Fruit fly (Drosophila melanogaster) whole organism, embryonic: ENCODE measurements around the gene tinc.

Experiments used
- Blimp-1 ChIP-seq: fragments of 200-800 bp; sonication (Bioruptor generic); optimal IDR thresholded peaks from 3 replicates; lab custom pipeline; 2018; ENCODE audit warnings: missing biosample characterization, missing genetic modification characterization, mild to moderate bottlenecking, moderate library complexity, missing genetic modification reagents
- CG11085 ChIP-seq: fragments of 200-800 bp; sonication (Bioruptor generic); IDR thresholded peaks from 2 replicates; pipeline ENCODE4 v1.3.6; 2022; ENCODE audit warnings: missing biosample characterization, missing genetic modification characterization
- CG12391 ChIP-seq: fragments of 200-800 bp; sonication (Bioruptor generic); optimal IDR thresholded peaks from 3 replicates; lab custom pipeline; 2018; ENCODE audit warnings: missing biosample characterization, mild to moderate bottlenecking, missing genetic modification characterization, moderate library complexity
- CG13424 ChIP-seq: fragments of 200-800 bp; sonication (Bioruptor generic); optimal IDR thresholded peaks from 2 replicates; lab custom pipeline; 2019; ENCODE audit warnings: missing biosample characterization, mild to moderate bottlenecking, missing genetic modification characterization, moderate library complexity
- CG14014 ChIP-seq: fragments of 200-800 bp; sonication (Bioruptor generic); IDR thresholded peaks from 2 replicates; pipeline ENCODE4 v1.3.6; 2022; ENCODE audit warnings: missing biosample characterization, missing genetic modification characterization
- CG15601 ChIP-seq: fragments of 200-800 bp; sonication (Bioruptor generic); optimal IDR thresholded peaks from 3 replicates; lab custom pipeline; 2019; ENCODE audit warnings: missing biosample characterization, mild to moderate bottlenecking, missing genetic modification characterization, moderate library complexity
- CG1603 ChIP-seq: fragments of 200-800 bp; sonication (Bioruptor generic); optimal IDR thresholded peaks from 2 replicates; lab custom pipeline; 2019; ENCODE audit warnings: missing biosample characterization, mild to moderate bottlenecking, missing genetic modification characterization, moderate library complexity
- CG16863 ChIP-seq: fragments of 200-800 bp; sonication (Bioruptor generic); optimal IDR thresholded peaks from 3 replicates; lab custom pipeline; 2016; ENCODE audit warnings: missing biosample characterization, missing genetic modification characterization
- CG2712 ChIP-seq: fragments of 200-800 bp; optimal IDR thresholded peaks from 3 replicates; lab custom pipeline; 2019; ENCODE audit warnings: missing biosample characterization, mild to moderate bottlenecking, missing genetic modification characterization, moderate library complexity
- CG31441 ChIP-seq: fragments of 200-800 bp; sonication (Bioruptor generic); IDR thresholded peaks from 2 replicates; pipeline ENCODE4 v1.3.6; 2022; ENCODE audit warnings: missing biosample characterization, missing genetic modification characterization
- CG32532 ChIP-seq: fragments of 200-800 bp; sonication (Bioruptor generic); IDR thresholded peaks from 2 replicates; pipeline ENCODE4 v1.3.6; 2022; ENCODE audit warnings: missing biosample characterization, missing genetic modification characterization
- CG4328 ChIP-seq: fragments of 200-800 bp; sonication (Bioruptor generic); optimal IDR thresholded peaks from 3 replicates; lab custom pipeline; 2017; ENCODE audit warnings: missing biosample characterization, missing genetic modification reagents, missing genetic modification characterization
- CG7556 ChIP-seq: fragments of 200-800 bp; sonication (Bioruptor generic); optimal IDR thresholded peaks from 2 replicates; lab custom pipeline; 2017; ENCODE audit warnings: missing biosample characterization, mild to moderate bottlenecking, missing genetic modification characterization
- CG7839 ChIP-seq: fragments of 200-800 bp; sonication (Bioruptor generic); optimal IDR thresholded peaks from 3 replicates; lab custom pipeline; 2018; ENCODE audit warnings: missing biosample characterization, mild to moderate bottlenecking, missing genetic modification characterization, moderate library complexity
- CG7987 ChIP-seq: fragments of 200-800 bp; sonication (Bioruptor generic); optimal IDR thresholded peaks from 2 replicates; lab custom pipeline; 2018; ENCODE audit warnings: missing biosample characterization, mild to moderate bottlenecking, missing genetic modification characterization, moderate library complexity
- CG8089 ChIP-seq: fragments of 200-800 bp; sonication (Bioruptor generic); optimal IDR thresholded peaks from 3 replicates; lab custom pipeline; 2016; ENCODE audit warnings: missing biosample characterization, missing genetic modification characterization
- CG8281 ChIP-seq: fragments of 200-800 bp; sonication (Bioruptor generic); optimal IDR thresholded peaks from 2 replicates; lab custom pipeline; 2018; ENCODE audit warnings: missing biosample characterization, mild to moderate bottlenecking, missing genetic modification characterization, moderate library complexity
- CG9215 ChIP-seq: fragments of 200-800 bp; sonication (Bioruptor generic); IDR thresholded peaks from 2 replicates; pipeline ENCODE4 v1.3.6; 2022; ENCODE audit warnings: missing biosample characterization, missing genetic modification characterization
- CG9727 ChIP-seq: fragments of 200-800 bp; sonication (Bioruptor generic); optimal IDR thresholded peaks from 3 replicates; lab custom pipeline; 2017; ENCODE audit warnings: missing biosample characterization, mild to moderate bottlenecking, missing genetic modification characterization
- CHES-1-like ChIP-seq: fragments of 200-800 bp; sonication (Bioruptor generic); optimal IDR thresholded peaks from 2 replicates; lab custom pipeline; 2016; ENCODE audit warnings: missing biosample characterization, missing genetic modification characterization
- CoRest ChIP-seq: fragments of 200-800 bp; sonication (Bioruptor generic); optimal IDR thresholded peaks from 3 replicates; lab custom pipeline; 2018; ENCODE audit warnings: missing biosample characterization, mild to moderate bottlenecking, missing genetic modification characterization, moderate library complexity
- Fer3 ChIP-seq: fragments of 200-800 bp; sonication (Bioruptor generic); optimal IDR thresholded peaks from 2 replicates; lab custom pipeline; 2018; ENCODE audit warnings: missing biosample characterization, mild to moderate bottlenecking, missing genetic modification characterization, moderate library complexity
- HLHmδ ChIP-seq: fragments of 200-800 bp; sonication (Bioruptor generic); optimal IDR thresholded peaks from 2 replicates; lab custom pipeline; 2018; ENCODE audit warnings: missing biosample characterization, mild to moderate bottlenecking, missing genetic modification characterization, moderate library complexity
- Hey ChIP-seq: fragments of 200-800 bp; sonication (Bioruptor generic); optimal IDR thresholded peaks from 3 replicates; lab custom pipeline; 2018; ENCODE audit warnings: missing biosample characterization, mild to moderate bottlenecking, missing genetic modification characterization
- PHDP ChIP-seq: fragments of 200-800 bp; sonication (Bioruptor generic); optimal IDR thresholded peaks from 3 replicates; lab custom pipeline; 2018; ENCODE audit warnings: missing biosample characterization, mild to moderate bottlenecking, missing genetic modification characterization, moderate library complexity
- Rx ChIP-seq: fragments of 200-800 bp; sonication (Bioruptor generic); IDR thresholded peaks from 2 replicates; pipeline ENCODE4 v1.3.6; 2022; ENCODE audit warnings: missing biosample characterization, missing genetic modification characterization
- Sox100B ChIP-seq: fragments of 200-800 bp; sonication (Bioruptor generic); optimal IDR thresholded peaks from 3 replicates; lab custom pipeline; 2018; ENCODE audit warnings: missing biosample characterization, mild to moderate bottlenecking, missing genetic modification characterization
- Sry-β ChIP-seq: fragments of 200-800 bp; sonication (Bioruptor generic); optimal IDR thresholded peaks from 2 replicates; lab custom pipeline; 2018; ENCODE audit warnings: missing biosample characterization, mild to moderate bottlenecking, missing genetic modification characterization, moderate library complexity
- Xrp1 ChIP-seq: fragments of 200-800 bp; sonication (Bioruptor generic); IDR thresholded peaks from 2 replicates; pipeline ENCODE4 v1.3.6; 2022; ENCODE audit warnings: missing biosample characterization, missing genetic modification characterization
- ap ChIP-seq: fragments of 200-800 bp; sonication (Bioruptor generic); IDR thresholded peaks from 2 replicates; pipeline ENCODE4 v1.3.6; 2022; ENCODE audit warnings: missing biosample characterization, missing genetic modification characterization
- bsh ChIP-seq, 2 experiments: fragments of 200-800 bp; sonication (Bioruptor generic); optimal IDR thresholded peaks; 2 replicates each; lab custom pipeline; 2017 to 2018; ENCODE audit warnings: mild to moderate bottlenecking in 2 of 2, missing biosample characterization in 2 of 2, missing genetic modification characterization in 2 of 2, moderate library complexity in 1 of 2
- caup ChIP-seq: fragments of 200-800 bp; sonication (Bioruptor generic); optimal IDR thresholded peaks from 3 replicates; lab custom pipeline; 2017; ENCODE audit warnings: missing biosample characterization, mild to moderate bottlenecking, missing genetic modification characterization, moderate library complexity; ENCODE audit not compliant: severe bottlenecking
- chm ChIP-seq: fragments of 200-800 bp; sonication (Bioruptor generic); IDR thresholded peaks from 2 replicates; pipeline ENCODE4 v1.3.6; 2022; ENCODE audit warnings: missing biosample characterization, missing genetic modification characterization
- dmrt99B ChIP-seq: fragments of 200-800 bp; sonication (Bioruptor generic); optimal IDR thresholded peaks from 2 replicates; lab custom pipeline; 2018; ENCODE audit warnings: missing biosample characterization, mild to moderate bottlenecking, missing genetic modification characterization, moderate library complexity
- gsb-n ChIP-seq: fragments of 200-800 bp; sonication (Bioruptor generic); optimal IDR thresholded peaks from 3 replicates; lab custom pipeline; 2018; ENCODE audit warnings: missing biosample characterization, mild to moderate bottlenecking, missing genetic modification characterization
- hkb ChIP-seq, 2 experiments: fragments of 200-800 bp in 1 of 2; fragments of >200 bp in 1 of 2; sonication (Bioruptor generic) in 1 of 2; IDR thresholded peaks in 1 of 2; optimal IDR thresholded peaks in 1 of 2; 2 replicates each; pipeline versions ENCODE4 v1.3.6 to Lab custom; 2017 to 2022; ENCODE audit warnings: missing biosample characterization in 1 of 2, missing genetic modification characterization in 1 of 2
- lola ChIP-seq, 3 experiments: fragments of >200 bp in 2 of 3; fragments of 200-800 bp in 1 of 3; sonication (Bioruptor generic) in 1 of 3; optimal IDR thresholded peaks; 2 replicates each; lab custom pipeline; 2017 to 2019; ENCODE audit warnings: missing biosample characterization in 3 of 3, missing genetic modification characterization in 3 of 3, mild to moderate bottlenecking in 1 of 3, moderate library complexity in 1 of 3
- odd ChIP-seq: fragments of 200-800 bp; sonication (Bioruptor generic); optimal IDR thresholded peaks from 2 replicates; lab custom pipeline; 2017; ENCODE audit warnings: missing biosample characterization, mild to moderate bottlenecking, missing genetic modification characterization
- onecut ChIP-seq: fragments of 200-800 bp; sonication (Bioruptor generic); IDR thresholded peaks from 2 replicates; pipeline ENCODE4 v1.3.6; 2022; ENCODE audit warnings: missing biosample characterization, missing genetic modification characterization
- org-1 ChIP-seq: fragments of 200-800 bp; sonication (Bioruptor generic); optimal IDR thresholded peaks from 2 replicates; lab custom pipeline; 2017; ENCODE audit warnings: missing biosample characterization, missing genetic modification characterization
- p53 ChIP-seq: fragments of 200-800 bp; sonication (Bioruptor generic); optimal IDR thresholded peaks from 2 replicates; lab custom pipeline; 2016; ENCODE audit warnings: missing biosample characterization, missing genetic modification characterization
- pan ChIP-seq, 4 experiments: fragments of >200 bp in 3 of 4; fragments of 200-800 bp in 1 of 4; sonication (Bioruptor generic) in 1 of 4; optimal IDR thresholded peaks in 3 of 4; IDR thresholded peaks in 1 of 4; 2 replicates each; pipeline versions ENCODE4 v1.3.6 to Lab custom; 2017 to 2022; ENCODE audit warnings: missing biosample characterization in 2 of 4, missing genetic modification characterization in 2 of 4, mixed read lengths in 1 of 4
- sc ChIP-seq, 3 experiments: fragments of >200 bp in 2 of 3; fragments of 200-800 bp in 1 of 3; sonication (Bioruptor generic) in 1 of 3; optimal IDR thresholded peaks; 2 replicates in 2 of 3; 3 replicates in 1 of 3; lab custom pipeline; 2017; ENCODE audit warnings: mild to moderate bottlenecking in 1 of 3, missing biosample characterization in 1 of 3, missing genetic modification characterization in 1 of 3, missing genetic modification reagents in 1 of 3
- sim ChIP-seq: fragments of 200-800 bp; sonication (Bioruptor generic); IDR thresholded peaks from 2 replicates; pipeline ENCODE4 v1.3.6; 2022; ENCODE audit warnings: missing biosample characterization, missing genetic modification characterization
- so ChIP-seq: fragments of 200-800 bp; sonication (Bioruptor generic); IDR thresholded peaks from 3 replicates; pipeline ENCODE4 v1.3.6; 2022; ENCODE audit warnings: missing biosample characterization, missing genetic modification characterization
- sqz ChIP-seq: fragments of 200-800 bp; sonication (Bioruptor generic); optimal IDR thresholded peaks from 3 replicates; lab custom pipeline; 2018; ENCODE audit warnings: missing biosample characterization, mild to moderate bottlenecking, missing genetic modification characterization
- unc-4 ChIP-seq: fragments of 200-800 bp; sonication (Bioruptor generic); IDR thresholded peaks from 2 replicates; pipeline ENCODE4 v1.3.6; 2022; ENCODE audit warnings: missing biosample characterization, missing genetic modification characterization; ENCODE audit not compliant: partially characterized antibody
- z ChIP-seq: fragments of 200-800 bp; sonication (Bioruptor generic); IDR thresholded peaks from 3 replicates; pipeline ENCODE4 v1.3.6; 2022; ENCODE audit warnings: missing biosample characterization, missing genetic modification characterization

The tinc gene

dm6 chr3R:17828653-17829052, 17.3 kb downstream of the tinc start (continued):
- TF ChIP-seq unc-4 (no peak), Sox100B (GFP tag; lab: Kevin White, UChicago) (peak; percentile 6), gsb-n (tag; lab: Kevin White, UChicago) (peak; percentile 16), PHDP (tag; lab: Kevin White, UChicago) (peak; percentile 50), Rx (no peak), hkb (optimal IDR thresholded peaks at IDR 0.05; lab: Kevin White, UChicago) (no peak), hkb (GFP tag; IDR thresholded peaks at IDR 0.05; lab: Robert Waterston, UW) (peak; percentile 25; the same call in 1 of the 2 replicates), CG8281 (tag; lab: Kevin White, UChicago) (peak; percentile 73), CG15601 (tag; lab: Kevin White, UChicago) (peak; percentile 57), p53 (GFP tag; lab: Kevin White, UChicago) (no peak), odd (GFP tag; lab: Kevin White, UChicago) (peak; percentile 60), HLHmδ (GFP tag; lab: Kevin White, UChicago) (peak; percentile 56), ap (no peak), CG1603 (tag; lab: Kevin White, UChicago) (peak; percentile 46), CG7839 (tag; lab: Kevin White, UChicago) (peak; percentile 1), CG9215 (no peak), CHES-1-like (GFP tag; lab: Kevin White, UChicago) (no peak), pan (optimal IDR thresholded peaks at IDR 0.05; lab: Kevin White, UChicago) (no peak), pan (GFP tag; optimal IDR thresholded peaks at IDR 0.05 in 1 of 2, IDR thresholded peaks at IDR 0.05 in 1 of 2) (no peak), CG2712 (tag; lab: Kevin White, UChicago) (peak; percentile 16), z (GFP tag; lab: Robert Waterston, UW) (no peak), Sry-β (GFP tag; lab: Kevin White, UChicago) (peak; percentile 18), Fer3 (no peak), CG9727 (GFP tag; lab: Kevin White, UChicago) (peak; percentile 16), onecut (GFP tag; lab: Robert Waterston, UW) (peak; percentile 44), CG14014 (GFP tag; lab: Robert Waterston, UW) (no peak), lola (GFP tag; optimal IDR thresholded peaks at IDR 0.05; lab: Kevin White, UChicago) (peak in 1 of 3 experiments; percentile 48), bsh (GFP tag; optimal IDR thresholded peaks at IDR 0.05; lab: Kevin White, UChicago) (peak in 1 of 2 experiments; percentile 46), CG32532 (GFP tag; lab: Robert Waterston, UW) (no peak), CG31441 (GFP tag; lab: Robert Waterston, UW) (peak; percentile 48), CoRest (tag; lab: Kevin White, UChicago) (peak; percentile 11), sim (GFP tag; lab: Robert Waterston, UW) (0 out of 2 replicates have a peak, but pooled peaks have one; percentile 29), sc (optimal IDR thresholded peaks at IDR 0.05; lab: Kevin White, UChicago) (no peak), sc (GFP tag; optimal IDR thresholded peaks at IDR 0.05; lab: Kevin White, UChicago) (peak; percentile 32), CG11085 (no peak), CG7556 (GFP tag; lab: Kevin White, UChicago) (peak; percentile 9), CG16863 (GFP tag; lab: Kevin White, UChicago) (no peak), Hey (tag; lab: Kevin White, UChicago) (peak; percentile 30), Xrp1 (GFP tag; lab: Robert Waterston, UW) (peak; percentile 50), CG7987 (GFP tag; lab: Kevin White, UChicago) (peak; percentile 17), Blimp-1 (peak; percentile 48), sqz (GFP tag; lab: Kevin White, UChicago) (peak; percentile 41), chm (GFP tag; lab: Robert Waterston, UW) (0 out of 2 replicates have a peak, but pooled peaks have one; percentile 26), caup (peak; percentile 4), org-1 (peak; percentile 36), CG13424 (peak; percentile 18), so (GFP tag; lab: Robert Waterston, UW) (peak; percentile 22; the same call in 1 of the 3 replicates), CG4328 (GFP tag; lab: Kevin White, UChicago) (peak; percentile 28), CG8089 (GFP tag; lab: Kevin White, UChicago) (no peak), CG12391 (tag; lab: Kevin White, UChicago) (no peak), dmrt99B (tag; lab: Kevin White, UChicago) (peak; percentile 35)
